Worm (Caenorhabditis elegans): Measurements from ENCODE around the gene F53C3.4.
A peak's percentile ranks its signal among the peaks of the same experiment; 100 is the strongest.

F53C3.4 gene

ce11 chrII:3951354-3951753, 50.1 kb downstream of the F53C3.4 start:
- no peak for TF ChIP-seq T26A8.4 (GFP tag; IDR thresholded peaks at IDR 0.05)
- peak in 1 of 2 experiments; percentile 41 for TF ChIP-seq lsy-2 (tag; optimal IDR thresholded peaks at IDR 0.05)
- TF ChIP-seq dpl-1 (GFP tag; optimal IDR thresholded peaks at IDR 0.05): no peak
- no peak for TF ChIP-seq R02D3.7 (tag; optimal IDR thresholded peaks at IDR 0.05)
- TF ChIP-seq mdl-1 (tag; optimal IDR thresholded peaks at IDR 0.05): peak in 1 of 2 experiments; percentile 20
- no peak for TF ChIP-seq zip-11 (GFP tag; IDR thresholded peaks at IDR 0.05)
- peak; percentile 34; the same call in 1 of the 2 replicates for TF ChIP-seq dmd-6 (GFP tag; IDR thresholded peaks at IDR 0.05)
- no peak for TF ChIP-seq ceh-28 (tag; optimal IDR thresholded peaks at IDR 0.05)
- TF ChIP-seq F26F4.8 (GFP tag; conservative IDR thresholded peaks at IDR 0.05): no peak
- no peak for TF ChIP-seq zfp-2 (tag; optimal IDR thresholded peaks at IDR 0.05)
- TF ChIP-seq nhr-48 (tag; optimal IDR thresholded peaks at IDR 0.05): peak; percentile 60
- no peak for TF ChIP-seq madf-5 (GFP tag; IDR thresholded peaks at IDR 0.05)
- TF ChIP-seq daf-12 (tag; optimal IDR thresholded peaks at IDR 0.05): no peak
- peak; percentile 41; the same call in 1 of the 2 replicates for TF ChIP-seq hmg-1.1 (GFP tag; IDR thresholded peaks at IDR 0.05)
- TF ChIP-seq nhr-111 (GFP tag; optimal IDR thresholded peaks at IDR 0.05): no peak
- peak; percentile 15 for TF ChIP-seq ama-1 (optimal IDR thresholded peaks at IDR 0.05)
- TF ChIP-seq mes-2 (tag; optimal IDR thresholded peaks at IDR 0.05; ENCODE audit: poor library complexity, severe bottlenecking): no peak
- no peak for TF ChIP-seq pha-4 (GFP tag; IDR thresholded peaks at IDR 0.05)
- no peak for TF ChIP-seq pha-4 (tag; optimal IDR thresholded peaks at IDR 0.05)
- no peak for TF ChIP-seq saeg-2 (GFP tag; IDR thresholded peaks at IDR 0.05)
- TF ChIP-seq Y5F2A.4 (GFP tag; optimal IDR thresholded peaks at IDR 0.05): no peak
- TF ChIP-seq dve-1 (tag; optimal IDR thresholded peaks at IDR 0.05; ENCODE audit: insufficient read depth): peak; percentile 48
- TF ChIP-seq cey-2 (tag; optimal IDR thresholded peaks at IDR 0.05; ENCODE audit: borderline replicate concordance, insufficient read depth): no peak
- TF ChIP-seq F10B5.3 (tag; optimal IDR thresholded peaks at IDR 0.05): no peak
- no peak for TF ChIP-seq D1046.2 (GFP tag; IDR thresholded peaks at IDR 0.05)
- TF ChIP-seq egl-27 (tag; optimal IDR thresholded peaks at IDR 0.05): no peak
- no peak for TF ChIP-seq mdt-29 (GFP tag; IDR thresholded peaks at IDR 0.05)
- no peak for TF ChIP-seq ZK546.5 (tag; optimal IDR thresholded peaks at IDR 0.05)
- TF ChIP-seq lin-39 (tag; optimal IDR thresholded peaks at IDR 0.05): no peak
- no peak for TF ChIP-seq ZK337.2 (GFP tag; IDR thresholded peaks at IDR 0.05)
- TF ChIP-seq nhr-77 (tag; optimal IDR thresholded peaks at IDR 0.05): peak; percentile 45
- TF ChIP-seq nhr-28 (tag; optimal IDR thresholded peaks at IDR 0.05): peak; percentile 64
- TF ChIP-seq mxl-3 (GFP tag; optimal IDR thresholded peaks at IDR 0.05): no peak
- no peak for TF ChIP-seq daf-19 (GFP tag; conservative IDR thresholded peaks at IDR 0.05)
- TF ChIP-seq daf-8 (GFP tag; IDR thresholded peaks at IDR 0.05): no peak
- TF ChIP-seq dmd-9 (GFP tag; IDR thresholded peaks at IDR 0.05): no peak
- TF ChIP-seq sdz-12 (GFP tag; optimal IDR thresholded peaks at IDR 0.05): no peak
- TF ChIP-seq nhr-25 (tag; optimal IDR thresholded peaks at IDR 0.05; ENCODE audit: borderline replicate concordance, insufficient read depth): peak; percentile 34
- TF ChIP-seq lim-7 (GFP tag; IDR thresholded peaks at IDR 0.05): no peak
- no peak for TF ChIP-seq F44E2.7 (GFP tag; IDR thresholded peaks at IDR 0.05)
- TF ChIP-seq tra-1 (GFP tag; IDR thresholded peaks at IDR 0.05): 0 out of 2 replicates have a peak, but pooled peaks have one; percentile 36
- no peak for TF ChIP-seq set-16 (GFP tag; IDR thresholded peaks at IDR 0.05)
- TF ChIP-seq Y75B8A.6 (GFP tag; IDR thresholded peaks at IDR 0.05): no peak
- TF ChIP-seq attf-4 (tag; optimal IDR thresholded peaks at IDR 0.05): no peak
- TF ChIP-seq mxl-2 (GFP tag; conservative IDR thresholded peaks at IDR 0.05): no peak
- TF ChIP-seq ceh-82 (tag; optimal IDR thresholded peaks at IDR 0.05): no peak
- TF ChIP-seq zag-1 (tag; optimal IDR thresholded peaks at IDR 0.05): no peak
- no peak for TF ChIP-seq nhr-10 (tag; optimal IDR thresholded peaks at IDR 0.05)
- no peak for TF ChIP-seq tag-97 (GFP tag; IDR thresholded peaks at IDR 0.05)
- no peak for TF ChIP-seq spr-3 (GFP tag; optimal IDR thresholded peaks at IDR 0.05)
- no peak for TF ChIP-seq daf-16 (GFP tag; optimal IDR thresholded peaks at IDR 0.05)
- peak; percentile 5 for TF ChIP-seq daf-16 (tag; optimal IDR thresholded peaks at IDR 0.05)

Measured in whole organism, L4 larva.